Worm (Caenorhabditis elegans) whole organism, mixed stage, embryonic: ENCODE data around the gene pgl-1.

Experiments
- M03D4.4 ChIP-seq: sonication (generic microtip); optimal IDR thresholded peaks from 2 replicates; lab custom pipeline; 2017; ENCODE audit warnings: mild to moderate bottlenecking, missing genetic modification characterization, missing compliant biosample characterization
- elt-1 ChIP-seq: sonication (generic microtip); optimal IDR thresholded peaks from 2 replicates; lab custom pipeline; 2017; ENCODE audit warnings: missing genetic modification characterization, mild to moderate bottlenecking, missing compliant biosample characterization, antibody characterized with exemption, moderate library complexity, borderline replicate concordance; ENCODE audit not compliant: insufficient read depth
- elt-3 ChIP-seq: fragments of 150-350 bp; optimal IDR thresholded peaks from 2 replicates; lab custom pipeline; 2014; ENCODE audit warnings: missing biosample characterization, missing genetic modification characterization
- lin-13 ChIP-seq: fragments of 150-350 bp; optimal IDR thresholded peaks from 2 replicates; lab custom pipeline; 2014; ENCODE audit warnings: missing biosample characterization, missing genetic modification characterization
- mep-1 ChIP-seq: fragments of 150-350 bp; optimal IDR thresholded peaks from 2 replicates; lab custom pipeline; 2017; ENCODE audit warnings: missing biosample characterization, missing genetic modification reagents, missing genetic modification characterization, inconsistent platforms
- nhr-12 ChIP-seq: fragments of 150-350 bp; optimal IDR thresholded peaks from 2 replicates; lab custom pipeline; 2014; ENCODE audit warnings: missing biosample characterization, missing genetic modification characterization
- nhr-237 ChIP-seq: fragments of 150-350 bp; optimal IDR thresholded peaks from 2 replicates; lab custom pipeline; 2014; ENCODE audit warnings: missing biosample characterization, missing genetic modification characterization
- nhr-28 ChIP-seq: fragments of 150-350 bp; optimal IDR thresholded peaks from 2 replicates; lab custom pipeline; 2014; ENCODE audit warnings: missing biosample characterization, missing genetic modification characterization
- snpc-4 ChIP-seq: fragments of 150-350 bp; optimal IDR thresholded peaks from 2 replicates; lab custom pipeline; 2014; ENCODE audit warnings: missing biosample characterization, missing genetic modification characterization
- unc-39 ChIP-seq: fragments of 150-350 bp; optimal IDR thresholded peaks from 2 replicates; lab custom pipeline; 2014; ENCODE audit warnings: missing biosample characterization, missing genetic modification characterization
- unc-62 ChIP-seq: fragments of 150-350 bp; optimal IDR thresholded peaks from 2 replicates; lab custom pipeline; 2014; ENCODE audit warnings: missing biosample characterization, missing genetic modification reagents, missing genetic modification characterization
- zip-8 ChIP-seq: fragments of 150-350 bp; optimal IDR thresholded peaks from 2 replicates; lab custom pipeline; 2014; ENCODE audit warnings: missing biosample characterization, missing genetic modification characterization
- ztf-11 ChIP-seq: fragments of 150-350 bp; optimal IDR thresholded peaks from 2 replicates; lab custom pipeline; 2014; ENCODE audit warnings: missing biosample characterization, missing genetic modification characterization

DNA sequence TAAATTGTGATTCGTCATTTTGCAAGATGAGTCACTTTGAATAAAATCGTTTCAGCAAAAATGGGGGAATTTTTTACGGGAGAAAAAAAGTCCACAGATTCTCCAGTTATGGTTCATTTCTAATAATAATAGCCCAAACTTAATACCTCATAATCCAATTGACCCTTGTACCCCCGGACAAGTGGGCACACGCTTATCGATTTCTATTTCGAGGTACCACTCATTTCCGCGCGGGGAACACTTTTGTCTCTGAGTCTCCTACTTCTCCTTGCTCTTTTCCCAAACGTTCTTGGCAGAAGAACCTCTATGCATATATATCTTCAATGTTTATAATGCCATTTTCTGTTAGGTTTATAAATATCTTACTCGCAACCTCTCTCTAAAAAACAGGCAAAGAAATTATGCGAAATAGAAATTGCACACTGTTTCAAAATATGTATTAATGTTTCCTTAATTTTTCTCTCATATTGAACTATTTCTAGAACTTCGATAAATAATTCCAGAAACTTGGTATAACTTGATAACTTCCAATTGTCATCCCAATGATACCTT is 40.1 kb upstream of the pgl-1 start, which contains the start of gene gldi-4:
- no peak for TF ChIP-seq mep-1 (tag; lab: Kevin White, UChicago)
- no peak for TF ChIP-seq unc-62 (GFP tag; lab: Kevin White, UChicago)
- TF ChIP-seq snpc-4 (tag; lab: Kevin White, UChicago): no peak
- TF ChIP-seq nhr-12 (tag; lab: Kevin White, UChicago): no peak
- TF ChIP-seq elt-3: no peak
- TF ChIP-seq zip-8 (tag; lab: Kevin White, UChicago): no peak
- TF ChIP-seq nhr-28 (tag; lab: Kevin White, UChicago): no peak
- no peak for TF ChIP-seq nhr-237
- TF ChIP-seq M03D4.4: no peak
- no peak for TF ChIP-seq unc-39 (tag; lab: Kevin White, UChicago)
- TF ChIP-seq elt-1: no peak
- TF ChIP-seq lin-13 (tag; lab: Kevin White, UChicago): no peak
- no peak for TF ChIP-seq ztf-11 (tag; lab: Kevin White, UChicago)
